Fruit fly (Drosophila melanogaster): ENCODE measurements around the gene CG42820.

DNA sequence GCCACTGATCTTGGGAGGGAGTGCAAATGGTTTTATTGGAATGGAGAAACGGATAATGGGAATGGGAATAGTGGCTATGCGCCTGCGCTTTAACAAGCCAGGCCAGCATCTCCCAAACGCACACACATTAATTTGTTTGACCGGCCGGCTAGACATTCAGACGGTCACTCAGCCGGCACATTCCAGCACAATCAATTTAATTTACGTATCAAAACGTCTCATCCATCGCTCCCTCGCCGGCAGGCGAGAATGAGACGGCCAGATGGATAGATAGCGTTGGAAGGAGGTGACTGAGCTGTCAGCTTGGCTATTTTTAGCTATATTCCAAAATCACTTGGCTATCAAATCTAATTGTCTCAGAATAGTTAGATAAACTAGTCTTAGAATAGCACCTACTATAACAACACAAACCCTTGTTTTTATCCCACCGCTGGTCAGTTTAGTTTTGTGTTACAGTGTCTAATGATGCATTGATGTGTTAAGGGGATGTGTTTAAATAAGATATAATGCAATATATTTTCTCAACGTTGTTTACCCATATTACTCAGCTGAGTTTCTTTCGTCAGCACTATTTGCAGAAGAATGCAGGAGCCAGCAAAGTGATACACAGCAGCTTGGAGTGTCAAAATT lies 31.4 kb upstream of the CG42820 start:
- TF ChIP-seq CG16779 (tag; optimal IDR thresholded peaks at IDR 0.05) (no peak), CG6163 (GFP tag; IDR thresholded peaks at IDR 0.05) (no peak), CG32006 (GFP tag; optimal IDR thresholded peaks at IDR 0.05) (no peak)

All from whole organism, prepupa.